Fruit fly (Drosophila melanogaster): Measurements from ENCODE around the gene Sap-r.
A peak's percentile ranks its signal among the peaks of the same experiment; 100 is the strongest.

The Sap-r gene

dm6 chr3R:30933894-30934434 lies 45.1 kb upstream of the Sap-r start (continued):
- TF ChIP-seq pnt (GFP tag; optimal IDR thresholded peaks at IDR 0.05) (no peak), Awh (GFP tag; IDR thresholded peaks at IDR 0.05) (no peak), ATbp (GFP tag; optimal IDR thresholded peaks at IDR 0.05) (peak; percentile 11), br (optimal IDR thresholded peaks at IDR 0.05) (no peak), HLHmδ (GFP tag; optimal IDR thresholded peaks at IDR 0.05) (peak; percentile 65), CG6813 (GFP tag; optimal IDR thresholded peaks at IDR 0.05) (peak; percentile 31), lov (optimal IDR thresholded peaks at IDR 0.05) (no peak), lov (GFP tag; IDR thresholded peaks at IDR 0.05) (no peak), BtbVII (GFP tag; optimal IDR thresholded peaks at IDR 0.05) (peak; percentile 2), Stat92E (GFP tag; optimal IDR thresholded peaks at IDR 0.05) (no peak), CG32532 (GFP tag; IDR thresholded peaks at IDR 0.05) (no peak), ems (GFP tag; optimal IDR thresholded peaks at IDR 0.05) (no peak), CG32767 (GFP tag; IDR thresholded peaks at IDR 0.05) (peak; percentile 41; the same call in 1 of the 2 replicates), CG33557 (GFP tag; optimal IDR thresholded peaks at IDR 0.05) (no peak), CG4404 (GFP tag; IDR thresholded peaks at IDR 0.05) (no peak), CG17802 (tag; optimal IDR thresholded peaks at IDR 0.05) (no peak), insv (GFP tag; optimal IDR thresholded peaks at IDR 0.05) (no peak), seq (GFP tag; IDR thresholded peaks at IDR 0.05) (peak; percentile 89), Hey (tag; optimal IDR thresholded peaks at IDR 0.05) (peak; percentile 54), mld (GFP tag; IDR thresholded peaks at IDR 0.05; ENCODE audit: partially characterized antibody) (no peak), CG16779 (GFP tag; IDR thresholded peaks at IDR 0.05) (no peak), CG4730 (GFP tag; IDR thresholded peaks at IDR 0.05) (no peak), Opbp (GFP tag; IDR thresholded peaks at IDR 0.05; ENCODE audit: partially characterized antibody) (no peak), HLH54F (GFP tag; optimal IDR thresholded peaks at IDR 0.05) (no peak), CG42726 (GFP tag; IDR thresholded peaks at IDR 0.05; ENCODE audit: partially characterized antibody) (no peak), Hsf (GFP tag; optimal IDR thresholded peaks at IDR 0.05) (no peak), Camta (GFP tag; optimal IDR thresholded peaks at IDR 0.05) (no peak), CG16863 (GFP tag; optimal IDR thresholded peaks at IDR 0.05) (no peak), grn (GFP tag; optimal IDR thresholded peaks at IDR 0.05) (no peak), CG2889 (GFP tag; IDR thresholded peaks at IDR 0.05) (no peak), abd-A (tag; optimal IDR thresholded peaks at IDR 0.05) (peak; percentile 96), Med (GFP tag) (peak; percentile 51), cg (GFP tag; optimal IDR thresholded peaks at IDR 0.05) (no peak), CG12744 (GFP tag; optimal IDR thresholded peaks at IDR 0.05) (no peak), chm (GFP tag; IDR thresholded peaks at IDR 0.05) (0 out of 2 replicates have a peak, but pooled peaks have one; percentile 32), cas (GFP tag; IDR thresholded peaks at IDR 0.05) (no peak), tll (GFP tag; optimal IDR thresholded peaks at IDR 0.05) (no peak), Taf1 (GFP tag; IDR thresholded peaks at IDR 0.05) (no peak), Kr (GFP tag; optimal IDR thresholded peaks at IDR 0.05) (no peak), Mes4 (GFP tag; optimal IDR thresholded peaks at IDR 0.05) (no peak), CG17385 (GFP tag; optimal IDR thresholded peaks at IDR 0.05) (peak; percentile 14), D (optimal IDR thresholded peaks at IDR 0.05) (peak; percentile 66), D (GFP tag; optimal IDR thresholded peaks at IDR 0.05) (peak; percentile 58), az2 (GFP tag; optimal IDR thresholded peaks at IDR 0.05) (no peak), Dref (GFP tag; IDR thresholded peaks at IDR 0.05) (no peak), crol (GFP tag; IDR thresholded peaks at IDR 0.05) (peak; percentile 95), nerfin-1 (tag; optimal IDR thresholded peaks at IDR 0.05) (peak; percentile 39)
